Worm (Caenorhabditis elegans): ENCODE results near the gene gst-26.

gst-26 gene

ce11 chrII:15164453-15164852, at the start of gene gst-26:
Gene gst-26, minus strand, starts transcription at chrII:15164553.
- no peak for TF ChIP-seq unc-62 (GFP tag; optimal IDR thresholded peaks at IDR 0.05)

ce11 chrII:15213732-15214131, 49.4 kb upstream of the gst-26 start:
- TF ChIP-seq unc-62 (GFP tag; optimal IDR thresholded peaks at IDR 0.05), result no peak

ce11 chrII:15212260-15212914, 48.0 kb upstream of the gst-26 start:
- no peak for TF ChIP-seq unc-62 (GFP tag; optimal IDR thresholded peaks at IDR 0.05)

ce11 chrII:15209309-15209708, 45.0 kb upstream of the gst-26 start:
- TF ChIP-seq unc-62 (GFP tag; optimal IDR thresholded peaks at IDR 0.05), result no peak

- no peak for TF ChIP-seq unc-62 (GFP tag; optimal IDR thresholded peaks at IDR 0.05)
Observed at ce11 chrII:15208874-15209273, 44.5 kb upstream of the gst-26 start.

ce11 chrII:15208151-15208550, 43.8 kb upstream of the gst-26 start:
- no peak for TF ChIP-seq unc-62 (GFP tag; optimal IDR thresholded peaks at IDR 0.05)

- TF ChIP-seq unc-62 (GFP tag; optimal IDR thresholded peaks at IDR 0.05), result no peak
Observed at ce11 chrII:15207562-15207961, 43.2 kb upstream of the gst-26 start.

ce11 chrII:15206234-15206633, 41.9 kb upstream of the gst-26 start:
- no peak for TF ChIP-seq unc-62 (GFP tag; optimal IDR thresholded peaks at IDR 0.05)

ce11 chrII:15205346-15205745, 41.0 kb upstream of the gst-26 start:
- TF ChIP-seq unc-62 (GFP tag; optimal IDR thresholded peaks at IDR 0.05), result no peak

ce11 chrII:15204069-15204850, 39.9 kb upstream of the gst-26 start:
- TF ChIP-seq unc-62 (GFP tag; optimal IDR thresholded peaks at IDR 0.05), result no peak

ce11 chrII:15203398-15204068, 39.2 kb upstream of the gst-26 start:
- no peak for TF ChIP-seq unc-62 (GFP tag; optimal IDR thresholded peaks at IDR 0.05)

ce11 chrII:15197500-15197899, 33.1 kb upstream of the gst-26 start:
- no peak for TF ChIP-seq unc-62 (GFP tag; optimal IDR thresholded peaks at IDR 0.05)

ce11 chrII:15196433-15196832, 32.1 kb upstream of the gst-26 start, which contains the start of gene spsb-1:
Gene spsb-1, plus strand, starts transcription at chrII:15196733.
- no peak for TF ChIP-seq unc-62 (GFP tag; optimal IDR thresholded peaks at IDR 0.05)

ce11 chrII:15195346-15195745, 31.0 kb upstream of the gst-26 start:
- no peak for TF ChIP-seq unc-62 (GFP tag; optimal IDR thresholded peaks at IDR 0.05)

ce11 chrII:15193961-15194360, 29.6 kb upstream of the gst-26 start:
- no peak for TF ChIP-seq unc-62 (GFP tag; optimal IDR thresholded peaks at IDR 0.05)

ce11 chrII:15190971-15191370, 26.6 kb upstream of the gst-26 start:
- no peak for TF ChIP-seq unc-62 (GFP tag; optimal IDR thresholded peaks at IDR 0.05)

- no peak for TF ChIP-seq unc-62 (GFP tag; optimal IDR thresholded peaks at IDR 0.05)
Observed at ce11 chrII:15189956-15190355, 25.6 kb upstream of the gst-26 start.
